Fruit fly (Drosophila melanogaster) whole organism, wandering third instar larva: ENCODE measurements around the gene Vps13B.

ENCODE experiments used
- Dfd ChIP-seq: fragments of >200 bp; optimal IDR thresholded peaks from 2 replicates; lab custom pipeline; 2017; ENCODE audit warnings: missing biosample characterization, missing genetic modification characterization
- HLH106 ChIP-seq: fragments of 200-800 bp; optimal IDR thresholded peaks from 3 replicates; lab custom pipeline; 2019; ENCODE audit warnings: missing biosample characterization, mild to moderate bottlenecking, missing genetic modification characterization, moderate library complexity
- Myc ChIP-seq: fragments of >200 bp; optimal IDR thresholded peaks from 2 replicates; lab custom pipeline; 2017
- N ChIP-seq: fragments of >200 bp; optimal IDR thresholded peaks from 2 replicates; lab custom pipeline; 2018; ENCODE audit warnings: missing biosample characterization, missing external identifiers, missing genetic modification characterization
- Rel ChIP-seq, 2 experiments: fragments of 200-800 bp; sonication (Bioruptor generic) in 1 of 2; optimal IDR thresholded peaks; 2 replicates in 1 of 2; 3 replicates in 1 of 2; lab custom pipeline; 2016 to 2019; ENCODE audit warnings: mild to moderate bottlenecking in 2 of 2, missing biosample characterization in 2 of 2, missing genetic modification characterization in 2 of 2, moderate library complexity in 1 of 2
- fru ChIP-seq: fragments of 200-800 bp; sonication (Bioruptor generic); optimal IDR thresholded peaks from 3 replicates; lab custom pipeline; 2016; ENCODE audit warnings: missing biosample characterization, mild to moderate bottlenecking, missing genetic modification characterization
- h ChIP-seq: fragments of 200-800 bp; sonication (Bioruptor generic); optimal IDR thresholded peaks from 3 replicates; lab custom pipeline; 2016; ENCODE audit warnings: missing biosample characterization, mild to moderate bottlenecking, missing genetic modification characterization
- lola ChIP-seq: fragments of >200 bp; optimal IDR thresholded peaks from 2 replicates; lab custom pipeline; 2017; ENCODE audit warnings: missing biosample characterization, missing genetic modification characterization
- psq ChIP-seq: fragments of 200-800 bp; sonication (Bioruptor generic); optimal IDR thresholded peaks from 3 replicates; lab custom pipeline; 2017; ENCODE audit warnings: missing biosample characterization, mild to moderate bottlenecking, missing genetic modification characterization, moderate library complexity
- rgr ChIP-seq: fragments of 200-800 bp; sonication (Bioruptor generic); optimal IDR thresholded peaks from 3 replicates; lab custom pipeline; 2016; ENCODE audit warnings: missing biosample characterization, mild to moderate bottlenecking, missing genetic modification characterization

- no peak for TF ChIP-seq Rel (GFP tag; optimal IDR thresholded peaks at IDR 0.05; lab: Kevin White, UChicago)
- TF ChIP-seq Rel (tag; optimal IDR thresholded peaks at IDR 0.05; lab: Kevin White, UChicago) = no peak
- TF ChIP-seq psq = no peak
- TF ChIP-seq Dfd = no peak
- TF ChIP-seq h (GFP tag; lab: Kevin White, UChicago) = no peak
- no peak for TF ChIP-seq HLH106
- TF ChIP-seq Myc = no peak
- TF ChIP-seq lola (GFP tag; lab: Kevin White, UChicago) = no peak
- TF ChIP-seq rgr (GFP tag; lab: Kevin White, UChicago) = no peak
- TF ChIP-seq N (GFP tag; lab: Kevin White, UChicago) = no peak
- TF ChIP-seq fru (GFP tag; lab: Kevin White, UChicago) = no peak
Measured at dm6 chr3R:29926955-29927354, 8.8 kb upstream of the Vps13B start, which contains the start of gene CG15522.
